Worm (Caenorhabditis elegans) whole organism, midembryonic: Measurements from ENCODE around the gene npr-31.

Source experiments
- cog-1 ChIP-seq: sonication (generic microtip); optimal IDR thresholded peaks from 2 replicates; lab custom pipeline; 2016; ENCODE audit warnings: missing genetic modification characterization, missing compliant biosample characterization
- flt-1 ChIP-seq: fragments of 200-800 bp; sonication (Bioruptor generic); IDR thresholded peaks from 2 replicates; pipeline ENCODE4 v1.3.6; 2022; ENCODE audit warnings: missing genetic modification characterization, missing compliant biosample characterization
- klf-2 ChIP-seq: fragments of 200-800 bp; sonication (Bioruptor generic); conservative IDR thresholded peaks from 2 replicates; pipeline ENCODE4 v1.3.6; 2022; ENCODE audit warnings: missing genetic modification reagents, missing genetic modification characterization, missing compliant biosample characterization
- med-1 ChIP-seq: sonication (generic microtip); optimal IDR thresholded peaks from 2 replicates; lab custom pipeline; 2017; ENCODE audit warnings: missing genetic modification characterization, mild to moderate bottlenecking, missing compliant biosample characterization, antibody characterized with exemption, missing genetic modification reagents; ENCODE audit not compliant: insufficient read depth
- ref-1 ChIP-seq: fragments of 200-800 bp; sonication (Bioruptor generic); conservative IDR thresholded peaks from 2 replicates; pipeline ENCODE4 v1.3.6; 2022; ENCODE audit warnings: missing genetic modification reagents, missing genetic modification characterization, missing compliant biosample characterization
- tab-1 ChIP-seq: fragments of 200-800 bp; sonication (Bioruptor generic); IDR thresholded peaks from 2 replicates; pipeline ENCODE4 v1.3.6; 2022; ENCODE audit warnings: missing genetic modification characterization, missing compliant biosample characterization

- TF ChIP-seq tab-1 (no peak), med-1 (GFP tag; lab: Kevin White, UChicago) (no peak), ref-1 (no peak), cog-1 (tag; lab: Kevin White, UChicago) (no peak), klf-2 (no peak), flt-1 (GFP tag; lab: Robert Waterston, UW) (no peak)
Measured at ce11 chrII:7126457-7126856, 17.9 kb upstream of the npr-31 start, which contains the start of gene F10E7.1.
